Worm (Caenorhabditis elegans): ENCODE data around the gene sec-31.

Gene sec-31

ce11 chrIV:11372366-11372997 is 890 bp upstream of the sec-31 start, which contains the start of gene cbd-1 (continued):
- TF ChIP-seq nfya-2 (GFP tag; IDR thresholded peaks at IDR 0.05) (no peak), madf-3 (GFP tag; IDR thresholded peaks at IDR 0.05) (0 out of 2 replicates have a peak, but pooled peaks have one; percentile 76), nhr-90 (tag; optimal IDR thresholded peaks at IDR 0.05) (no peak), sdz-38 (tag; optimal IDR thresholded peaks at IDR 0.05) (no peak), repo-1 (tag; optimal IDR thresholded peaks at IDR 0.05) (no peak), nhr-120 (GFP tag; IDR thresholded peaks at IDR 0.05) (no peak), K12H6.12 (tag; optimal IDR thresholded peaks at IDR 0.05) (no peak), egrh-3 (GFP tag; IDR thresholded peaks at IDR 0.05) (no peak), chd-7 (tag; optimal IDR thresholded peaks at IDR 0.05) (no peak), F10E7.11 (tag; optimal IDR thresholded peaks at IDR 0.05) (no peak), F55B11.4 (tag; optimal IDR thresholded peaks at IDR 0.05; ENCODE audit: borderline replicate concordance, insufficient read depth) (no peak), T07F8.4 (tag; optimal IDR thresholded peaks at IDR 0.05) (no peak), F52B5.7 (tag; optimal IDR thresholded peaks at IDR 0.05) (no peak), Y95B8A.8 (GFP tag; IDR thresholded peaks at IDR 0.05) (0 out of 2 replicates have a peak, but pooled peaks have one; percentile 57), akir-1 (GFP tag; optimal IDR thresholded peaks at IDR 0.05) (no peak), dox-1 (GFP tag; IDR thresholded peaks at IDR 0.05) (no peak), ztf-25 (GFP tag; IDR thresholded peaks at IDR 0.05) (no peak), snpc-3.4 (tag; optimal IDR thresholded peaks at IDR 0.05) (peak; percentile 75), cebp-1 (GFP tag; IDR thresholded peaks at IDR 0.05) (no peak), cebp-1 (tag; optimal IDR thresholded peaks at IDR 0.05) (no peak), tlf-1 (GFP tag; optimal IDR thresholded peaks at IDR 0.05) (peak; percentile 73), C06A6.2 (GFP tag; conservative IDR thresholded peaks at IDR 0.05) (no peak), ztf-6 (GFP tag; IDR thresholded peaks at IDR 0.05) (no peak), sptf-2 (GFP tag; optimal IDR thresholded peaks at IDR 0.05) (no peak), F22D6.2 (tag; optimal IDR thresholded peaks at IDR 0.05) (no peak), ama-1 (optimal IDR thresholded peaks at IDR 0.05) (no peak), ama-1 (GFP tag; optimal IDR thresholded peaks at IDR 0.05) (no peak), madf-6 (GFP tag; IDR thresholded peaks at IDR 0.05) (peak; percentile 97), hlh-12 (tag; optimal IDR thresholded peaks at IDR 0.05) (no peak), mcd-1 (GFP tag; IDR thresholded peaks at IDR 0.05) (no peak), fkh-3 (tag; optimal IDR thresholded peaks at IDR 0.05) (no peak), egl-44 (GFP tag; IDR thresholded peaks at IDR 0.05) (no peak), B0035.1 (tag; optimal IDR thresholded peaks at IDR 0.05) (no peak), hsf-1 (GFP tag; IDR thresholded peaks at IDR 0.05) (peak; percentile 98), nhr-179 (tag; optimal IDR thresholded peaks at IDR 0.05) (no peak), lsy-27 (tag; optimal IDR thresholded peaks at IDR 0.05; ENCODE audit: borderline replicate concordance, insufficient read depth) (no peak), dpff-1 (tag; optimal IDR thresholded peaks at IDR 0.05) (no peak), aptf-3 (GFP tag; IDR thresholded peaks at IDR 0.05) (no peak), F57C9.4 (tag; optimal IDR thresholded peaks at IDR 0.05) (no peak), B0336.3 (GFP tag; IDR thresholded peaks at IDR 0.05) (no peak), snpc-1.1 (tag; optimal IDR thresholded peaks at IDR 0.05; ENCODE audit: insufficient read depth) (no peak), pha-4 (tag; optimal IDR thresholded peaks at IDR 0.05) (no peak), ccch-3 (GFP tag; optimal IDR thresholded peaks at IDR 0.05) (no peak), C17E4.6 (GFP tag; IDR thresholded peaks at IDR 0.05) (no peak), T26A5.8 (tag; optimal IDR thresholded peaks at IDR 0.05) (no peak), let-526 (GFP tag; IDR thresholded peaks at IDR 0.05) (no peak), xnd-1 (tag; optimal IDR thresholded peaks at IDR 0.05) (peak; percentile 85), ztf-26 (tag; optimal IDR thresholded peaks at IDR 0.05) (no peak), ZK185.1 (tag; optimal IDR thresholded peaks at IDR 0.05; ENCODE audit: poor library complexity, severe bottlenecking) (no peak), ceh-91 (GFP tag; IDR thresholded peaks at IDR 0.05) (peak; percentile 91)

Data from whole organism, young adult.